Fruit fly (Drosophila melanogaster) whole organism, wandering third instar larva: ENCODE results near the gene CG4546.

Experiments
- Abd-B ChIP-seq: fragments of >200 bp; optimal IDR thresholded peaks from 2 replicates; lab custom pipeline; 2017; ENCODE audit warnings: missing biosample characterization, missing genetic modification characterization
- CG32264 ChIP-seq: fragments of 200-800 bp; sonication (Bioruptor generic); optimal IDR thresholded peaks from 2 replicates; lab custom pipeline; 2016; ENCODE audit warnings: missing biosample characterization, missing genetic modification characterization
- CG9705 ChIP-seq: fragments of 200-800 bp; sonication (Bioruptor generic); optimal IDR thresholded peaks from 2 replicates; lab custom pipeline; 2018; ENCODE audit warnings: missing biosample characterization, mild to moderate bottlenecking, missing genetic modification characterization
- CrebA ChIP-seq: fragments of 200-800 bp; sonication (Bioruptor generic); optimal IDR thresholded peaks from 2 replicates; lab custom pipeline; 2016; ENCODE audit warnings: missing biosample characterization, mild to moderate bottlenecking, missing genetic modification characterization, borderline replicate concordance
- Dfd ChIP-seq: fragments of >200 bp; optimal IDR thresholded peaks from 2 replicates; lab custom pipeline; 2017; ENCODE audit warnings: missing biosample characterization, missing genetic modification characterization
- Dif ChIP-seq: fragments of 200-275, 200-300 bp; sonication (Bioruptor generic); optimal IDR thresholded peaks from 2 replicates; lab custom pipeline; 2018; ENCODE audit warnings: missing biosample characterization, missing genetic modification characterization; ENCODE audit not compliant: partially characterized antibody
- GATAd ChIP-seq: sonication (Bioruptor generic); optimal IDR thresholded peaks from 2 replicates; lab custom pipeline; 2016; ENCODE audit warnings: missing biosample characterization, missing genetic modification characterization
- HLH106 ChIP-seq: fragments of 200-800 bp; optimal IDR thresholded peaks from 3 replicates; lab custom pipeline; 2019; ENCODE audit warnings: missing biosample characterization, mild to moderate bottlenecking, missing genetic modification characterization, moderate library complexity
- Hnf4 ChIP-seq: fragments of 200-800 bp; sonication (Bioruptor generic); optimal IDR thresholded peaks from 2 replicates; lab custom pipeline; 2016; ENCODE audit warnings: missing biosample characterization, mild to moderate bottlenecking, missing genetic modification characterization
- Hr78 ChIP-seq: fragments of >200 bp; optimal IDR thresholded peaks from 2 replicates; lab custom pipeline; 2017; ENCODE audit warnings: missing biosample characterization, missing genetic modification characterization
- Jra ChIP-seq: sonication (Bioruptor generic); optimal IDR thresholded peaks from 2 replicates; lab custom pipeline; 2016; ENCODE audit warnings: missing biosample characterization, missing genetic modification characterization
- Mio ChIP-seq: sonication (Bioruptor generic); optimal IDR thresholded peaks from 2 replicates; lab custom pipeline; 2016; ENCODE audit warnings: missing biosample characterization, missing genetic modification characterization
- Myc ChIP-seq: fragments of >200 bp; optimal IDR thresholded peaks from 2 replicates; lab custom pipeline; 2017
- OdsH ChIP-seq: fragments of 200-800 bp; sonication (Bioruptor generic); optimal IDR thresholded peaks from 2 replicates; lab custom pipeline; 2016; ENCODE audit warnings: missing biosample characterization, mild to moderate bottlenecking, missing genetic modification characterization
- Rel ChIP-seq, 2 experiments: fragments of 200-800 bp; sonication (Bioruptor generic) in 1 of 2; optimal IDR thresholded peaks; 2 replicates in 1 of 2; 3 replicates in 1 of 2; lab custom pipeline; 2016 to 2019; ENCODE audit warnings: mild to moderate bottlenecking in 2 of 2, missing biosample characterization in 2 of 2, missing genetic modification characterization in 2 of 2, moderate library complexity in 1 of 2
- Sp1 ChIP-seq: fragments of 200-800 bp; sonication (Bioruptor generic); optimal IDR thresholded peaks from 3 replicates; lab custom pipeline; 2019; ENCODE audit warnings: missing biosample characterization, mild to moderate bottlenecking, missing genetic modification characterization, moderate library complexity
- br ChIP-seq: fragments of 200-800 bp; sonication (Bioruptor generic); optimal IDR thresholded peaks from 2 replicates; lab custom pipeline; 2016; ENCODE audit warnings: missing biosample characterization, missing genetic modification characterization
- brk ChIP-seq: fragments of 200-800 bp; sonication (Bioruptor generic); optimal IDR thresholded peaks from 2 replicates; lab custom pipeline; 2016; ENCODE audit warnings: missing biosample characterization, mild to moderate bottlenecking, missing genetic modification characterization
- dl ChIP-seq, 2 experiments: fragments of 175-275, 200-275 bp in 1 of 2; fragments of 200-275 bp in 1 of 2; sonication (Bioruptor generic); optimal IDR thresholded peaks; lab custom pipeline; 2018; ENCODE audit warnings: mild to moderate bottlenecking in 2 of 2, missing biosample characterization in 2 of 2, missing genetic modification characterization in 2 of 2, moderate library complexity in 2 of 2; ENCODE audit not compliant: partially characterized antibody in 2 of 2, insufficient read depth in 1 of 2
- dmrt93B ChIP-seq: fragments of 200-800 bp; sonication (Bioruptor generic); optimal IDR thresholded peaks from 2 replicates; lab custom pipeline; 2018; ENCODE audit warnings: missing biosample characterization, mild to moderate bottlenecking, missing genetic modification characterization
- dsf ChIP-seq: sonication (Bioruptor generic); optimal IDR thresholded peaks from 2 replicates; lab custom pipeline; 2016; ENCODE audit warnings: missing biosample characterization, missing genetic modification characterization, borderline replicate concordance
- ey ChIP-seq: fragments of 200-800 bp; sonication (Bioruptor generic); optimal IDR thresholded peaks from 2 replicates; lab custom pipeline; 2016; ENCODE audit warnings: missing biosample characterization, missing genetic modification characterization
- foxo ChIP-seq, 2 experiments: fragments of 200-800 bp; sonication (Bioruptor generic); optimal IDR thresholded peaks; 2 replicates in 1 of 2; 3 replicates in 1 of 2; lab custom pipeline; 2016 to 2017; ENCODE audit warnings: missing biosample characterization in 2 of 2, missing genetic modification characterization in 2 of 2
- fru ChIP-seq: fragments of 200-800 bp; sonication (Bioruptor generic); optimal IDR thresholded peaks from 3 replicates; lab custom pipeline; 2016; ENCODE audit warnings: missing biosample characterization, mild to moderate bottlenecking, missing genetic modification characterization
- h ChIP-seq: fragments of 200-800 bp; sonication (Bioruptor generic); optimal IDR thresholded peaks from 3 replicates; lab custom pipeline; 2016; ENCODE audit warnings: missing biosample characterization, mild to moderate bottlenecking, missing genetic modification characterization
- jim ChIP-seq: fragments of 175-275, 200-325 bp; sonication (Bioruptor generic); optimal IDR thresholded peaks from 2 replicates; lab custom pipeline; 2016; ENCODE audit warnings: missing biosample characterization, mild to moderate bottlenecking, missing genetic modification characterization
- lola ChIP-seq: fragments of >200 bp; optimal IDR thresholded peaks from 2 replicates; lab custom pipeline; 2017; ENCODE audit warnings: missing biosample characterization, missing genetic modification characterization
- pan ChIP-seq: fragments of >200 bp; optimal IDR thresholded peaks from 2 replicates; lab custom pipeline; 2017
- psq ChIP-seq: fragments of 200-800 bp; sonication (Bioruptor generic); optimal IDR thresholded peaks from 3 replicates; lab custom pipeline; 2017; ENCODE audit warnings: missing biosample characterization, mild to moderate bottlenecking, missing genetic modification characterization, moderate library complexity
- rgr ChIP-seq: fragments of 200-800 bp; sonication (Bioruptor generic); optimal IDR thresholded peaks from 3 replicates; lab custom pipeline; 2016; ENCODE audit warnings: missing biosample characterization, mild to moderate bottlenecking, missing genetic modification characterization
- sage ChIP-seq: fragments of 200-800 bp; sonication (Bioruptor generic); optimal IDR thresholded peaks from 2 replicates; lab custom pipeline; 2016; ENCODE audit warnings: missing biosample characterization, mild to moderate bottlenecking, missing genetic modification characterization
- sv ChIP-seq: fragments of 200-800 bp; sonication (Bioruptor generic); optimal IDR thresholded peaks from 3 replicates; lab custom pipeline; 2016; ENCODE audit warnings: missing biosample characterization, missing genetic modification characterization
- tai ChIP-seq: sonication (Bioruptor generic); optimal IDR thresholded peaks from 2 replicates; lab custom pipeline; 2016; ENCODE audit warnings: missing biosample characterization, missing genetic modification characterization
- usp ChIP-seq: fragments of >200 bp; optimal IDR thresholded peaks from 2 replicates; lab custom pipeline; 2017; ENCODE audit warnings: missing biosample characterization, missing genetic modification characterization
- woc ChIP-seq: sonication (Bioruptor generic); optimal IDR thresholded peaks from 2 replicates; lab custom pipeline; 2016; ENCODE audit warnings: missing biosample characterization, mild to moderate bottlenecking, missing genetic modification characterization

Gene CG4546

dm6 chr3R:15806341-15806740, 40.0 kb upstream of the CG4546 start:
- TF ChIP-seq ey (no peak), HLH106 (tag; lab: Kevin White, UChicago) (peak; percentile 8), fru (GFP tag; lab: Kevin White, UChicago) (peak; percentile 9), foxo (GFP tag; optimal IDR thresholded peaks at IDR 0.05; lab: Kevin White, UChicago) (peak in 1 of 2 experiments; percentile 26), Sp1 (GFP tag; lab: Kevin White, UChicago) (peak; percentile 12), woc (GFP tag; lab: Kevin White, UChicago) (peak; percentile 63), lola (GFP tag; lab: Kevin White, UChicago) (no peak)

- TF ChIP-seq Hr78: no peak
- TF ChIP-seq lola (GFP tag; lab: Kevin White, UChicago): no peak
- no peak for TF ChIP-seq br (GFP tag; lab: Kevin White, UChicago)
Observed at dm6 chr3R:15807306-15807705, 39.0 kb upstream of the CG4546 start.

- TF ChIP-seq fru (GFP tag; lab: Kevin White, UChicago) (peak; percentile 86), psq (peak; percentile 72), sv (GFP tag; lab: Kevin White, UChicago) (no peak)
Observed at dm6 chr3R:15807877-15808381, 38.4 kb upstream of the CG4546 start.

dm6 chr3R:15810369-15810768, 36.0 kb upstream of the CG4546 start:
- TF ChIP-seq Jra (GFP tag; lab: Kevin White, UChicago) (no peak), Abd-B (GFP tag; lab: Kevin White, UChicago) (no peak), jim (GFP tag; lab: Kevin White, UChicago) (no peak), CG32264 (no peak), Mio (GFP tag; lab: Kevin White, UChicago) (no peak), woc (GFP tag; lab: Kevin White, UChicago) (no peak), Dfd (GFP tag; lab: Kevin White, UChicago) (no peak), GATAd (GFP tag; lab: Kevin White, UChicago) (no peak), dsf (GFP tag; lab: Kevin White, UChicago) (no peak), tai (GFP tag; lab: Kevin White, UChicago) (no peak), Rel (GFP tag; optimal IDR thresholded peaks at IDR 0.05; lab: Kevin White, UChicago) (no peak), Rel (tag; optimal IDR thresholded peaks at IDR 0.05; lab: Kevin White, UChicago) (no peak), br (GFP tag; lab: Kevin White, UChicago) (no peak), pan (lab: Kevin White, UChicago) (no peak), ey (no peak), Hnf4 (GFP tag; lab: Kevin White, UChicago) (no peak), lola (GFP tag; lab: Kevin White, UChicago) (no peak)

- TF ChIP-seq Dfd (GFP tag; lab: Kevin White, UChicago) (peak; percentile 60), dl (GFP tag; optimal IDR thresholded peaks at IDR 0.05; lab: Kevin White, UChicago; ENCODE audit: insufficient read depth in 1 of 2, partially characterized antibody in 2 of 2) (no peak), dmrt93B (GFP tag; lab: Kevin White, UChicago) (no peak), fru (GFP tag; lab: Kevin White, UChicago) (no peak), usp (GFP tag; lab: Kevin White, UChicago) (no peak)
Observed at dm6 chr3R:15814150-15814549, 32.2 kb upstream of the CG4546 start.

- TF ChIP-seq dl (GFP tag; optimal IDR thresholded peaks at IDR 0.05; lab: Kevin White, UChicago; ENCODE audit: insufficient read depth in 1 of 2, partially characterized antibody in 2 of 2) (no peak), fru (GFP tag; lab: Kevin White, UChicago) (peak; percentile 21), OdsH (GFP tag; lab: Kevin White, UChicago) (no peak), tai (GFP tag; lab: Kevin White, UChicago) (no peak), woc (GFP tag; lab: Kevin White, UChicago) (no peak), Sp1 (GFP tag; lab: Kevin White, UChicago) (no peak), CG32264 (no peak), sage (GFP tag; lab: Kevin White, UChicago) (no peak), sv (GFP tag; lab: Kevin White, UChicago) (no peak), foxo (GFP tag; optimal IDR thresholded peaks at IDR 0.05; lab: Kevin White, UChicago) (peak in 1 of 2 experiments; percentile 43), GATAd (GFP tag; lab: Kevin White, UChicago) (no peak), Dfd (GFP tag; lab: Kevin White, UChicago) (no peak), dmrt93B (GFP tag; lab: Kevin White, UChicago) (no peak), lola (GFP tag; lab: Kevin White, UChicago) (no peak), Jra (GFP tag; lab: Kevin White, UChicago) (no peak), Dif (GFP tag; lab: Kevin White, UChicago) (no peak), Myc (lab: Kevin White, UChicago) (no peak), dsf (GFP tag; lab: Kevin White, UChicago) (no peak), CrebA (no peak), Mio (GFP tag; lab: Kevin White, UChicago) (no peak), CG9705 (GFP tag; lab: Kevin White, UChicago) (no peak), psq (no peak), pan (lab: Kevin White, UChicago) (no peak), Hnf4 (GFP tag; lab: Kevin White, UChicago) (peak; percentile 7), usp (GFP tag; lab: Kevin White, UChicago) (no peak), h (GFP tag; lab: Kevin White, UChicago) (peak; percentile 48), ey (peak; percentile 7), brk (GFP tag; lab: Kevin White, UChicago) (no peak), Rel (GFP tag; optimal IDR thresholded peaks at IDR 0.05; lab: Kevin White, UChicago) (no peak), Rel (tag; optimal IDR thresholded peaks at IDR 0.05; lab: Kevin White, UChicago) (no peak), Abd-B (GFP tag; lab: Kevin White, UChicago) (no peak), rgr (no peak)
Observed at dm6 chr3R:15816276-15816675, 30.1 kb upstream of the CG4546 start.
